Worm (Caenorhabditis elegans): ENCODE results near the gene nmad-1.
A peak's percentile ranks its signal among the peaks of the same experiment; 100 is the strongest.

nmad-1 gene

DNA sequence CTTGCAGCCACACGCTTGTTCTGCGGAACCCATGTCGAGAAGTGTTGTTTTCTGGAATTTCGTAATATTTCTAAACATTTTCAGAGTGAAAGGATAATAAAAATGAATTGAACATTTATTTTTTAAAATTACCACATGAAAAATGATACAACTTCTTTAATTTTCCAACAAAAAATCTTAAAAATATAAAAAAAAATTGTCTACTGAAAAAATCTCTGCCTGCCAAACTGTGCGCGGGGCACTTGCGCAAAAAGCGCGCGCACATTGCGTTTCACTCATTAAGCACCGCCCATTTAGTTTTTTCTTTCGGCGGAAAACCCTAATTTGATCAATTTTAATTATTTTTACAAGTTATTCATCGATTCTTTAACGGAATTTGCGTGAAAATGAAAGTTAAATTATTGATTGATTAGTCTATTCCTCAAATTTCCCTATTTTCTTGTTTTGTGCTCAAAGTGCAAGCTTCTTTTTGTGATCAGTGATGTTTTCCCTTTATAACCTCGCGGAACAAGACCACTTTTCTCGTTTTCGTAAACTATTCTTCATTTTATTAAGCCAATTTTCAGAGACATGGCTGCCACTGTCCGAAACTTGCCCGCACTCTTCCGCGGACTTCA is at the start of gene nmad-1, which contains the start of gene hach-1:
Gene nmad-1 (minus strand): TSS at position 51 of the 617 bp plus-strand sequence.
Gene hach-1 (plus strand): TSS at position 567 of the 617 bp plus-strand sequence.
- TF ChIP-seq snpc-4 (tag; optimal IDR thresholded peaks at IDR 0.05), result peak; percentile 63
- no peak for TF ChIP-seq fkh-2 (tag; optimal IDR thresholded peaks at IDR 0.05)
- TF ChIP-seq eor-1 (tag; optimal IDR thresholded peaks at IDR 0.05), result no peak
- TF ChIP-seq mml-1 (tag; optimal IDR thresholded peaks at IDR 0.05), result no peak
- peak; percentile 70 for TF ChIP-seq lin-15B (tag; optimal IDR thresholded peaks at IDR 0.05)
- TF ChIP-seq tbx-2 (tag; optimal IDR thresholded peaks at IDR 0.05), result peak; percentile 30
- peak; percentile 49 for TF ChIP-seq elt-2 (tag; optimal IDR thresholded peaks at IDR 0.05)
- no peak for TF ChIP-seq nhr-11 (tag; optimal IDR thresholded peaks at IDR 0.05)
- no peak for TF ChIP-seq nhr-77 (tag; optimal IDR thresholded peaks at IDR 0.05)
- peak; percentile 15 for TF ChIP-seq ceh-82 (tag; optimal IDR thresholded peaks at IDR 0.05)
- peak; percentile 68 for TF ChIP-seq nfya-1 (tag; optimal IDR thresholded peaks at IDR 0.05; ENCODE audit: insufficient read depth)
- peak; percentile 63 for TF ChIP-seq R02D3.7 (tag; optimal IDR thresholded peaks at IDR 0.05)
- peak; percentile 94 for TF ChIP-seq nhr-43 (tag; optimal IDR thresholded peaks at IDR 0.05; ENCODE audit: poor library complexity, severe bottlenecking)
- TF ChIP-seq unc-39 (tag; optimal IDR thresholded peaks at IDR 0.05), result no peak
- no peak for TF ChIP-seq egl-27 (tag; optimal IDR thresholded peaks at IDR 0.05)
- peak; percentile 77 for TF ChIP-seq nhr-23 (tag; optimal IDR thresholded peaks at IDR 0.05)
- no peak for TF ChIP-seq fkh-10 (GFP tag; optimal IDR thresholded peaks at IDR 0.05)
- TF ChIP-seq elt-1 (tag; optimal IDR thresholded peaks at IDR 0.05), result peak; percentile 16
- TF ChIP-seq pha-4 (tag; optimal IDR thresholded peaks at IDR 0.05), result peak; percentile 60
- TF ChIP-seq nhr-76 (tag; optimal IDR thresholded peaks at IDR 0.05), result no peak
- peak; percentile 67 for TF ChIP-seq egl-5 (tag; optimal IDR thresholded peaks at IDR 0.05)
- no peak for TF ChIP-seq nhr-28 (tag; optimal IDR thresholded peaks at IDR 0.05)
- TF ChIP-seq ceh-16 (tag; optimal IDR thresholded peaks at IDR 0.05), result no peak
- peak; percentile 59 for TF ChIP-seq lin-39 (tag; optimal IDR thresholded peaks at IDR 0.05)
- TF ChIP-seq ceh-28 (tag; optimal IDR thresholded peaks at IDR 0.05), result peak; percentile 60
- TF ChIP-seq ztf-11 (tag; optimal IDR thresholded peaks at IDR 0.05), result no peak
- peak; percentile 64 for TF ChIP-seq nhr-67 (tag; optimal IDR thresholded peaks at IDR 0.05)
- TF ChIP-seq hmg-11 (tag; optimal IDR thresholded peaks at IDR 0.05), result peak; percentile 94
- TF ChIP-seq lsy-12 (tag; optimal IDR thresholded peaks at IDR 0.05), result peak; percentile 63
- TF ChIP-seq elt-3 (tag; optimal IDR thresholded peaks at IDR 0.05), result no peak

- TF ChIP-seq nhr-237 (tag; optimal IDR thresholded peaks at IDR 0.05) (no peak), daf-12 (tag; optimal IDR thresholded peaks at IDR 0.05) (no peak), fos-1 (tag; optimal IDR thresholded peaks at IDR 0.05) (no peak)
Observed at ce11 chrIII:5604080-5604479, 49.3 kb upstream of the nmad-1 start, which contains the start of gene xnd-1. Gene xnd-1 (plus strand): TSS chrIII:5604460.

DNA sequence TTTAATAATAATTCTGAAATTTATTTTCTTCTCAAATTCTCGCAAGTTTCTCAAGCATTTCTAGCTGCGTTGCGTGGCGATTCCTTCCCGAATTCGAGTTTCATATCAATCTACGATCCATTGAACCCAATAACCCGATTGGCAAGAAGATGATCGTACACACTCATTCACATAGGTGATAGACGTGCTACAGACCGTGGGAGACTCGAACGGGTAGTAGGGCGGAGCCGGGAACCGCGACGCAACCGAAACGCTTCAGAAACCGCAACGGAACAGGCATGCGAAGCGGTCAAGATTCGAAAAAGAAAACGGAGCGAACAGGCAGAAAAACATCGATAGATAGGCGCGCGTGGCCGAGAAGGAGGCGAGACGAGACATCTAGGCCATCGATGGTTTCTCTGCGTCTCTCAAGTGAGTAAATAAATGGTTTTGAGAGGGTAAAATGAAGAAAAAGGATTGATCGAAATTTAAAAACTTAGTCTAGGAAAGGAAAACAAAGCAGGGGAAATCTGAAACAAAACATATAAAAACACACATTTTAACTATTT is 48.8 kb upstream of the nmad-1 start, which contains the start of gene madf-11:
Gene madf-11 (minus strand): TSS at position 51 of the 548 bp plus-strand sequence.
- TF ChIP-seq R02D3.7 (tag; optimal IDR thresholded peaks at IDR 0.05), result peak; percentile 69
- peak; percentile 39 for TF ChIP-seq pqm-1 (tag; optimal IDR thresholded peaks at IDR 0.05)
- TF ChIP-seq skn-1 (tag; optimal IDR thresholded peaks at IDR 0.05), result peak; percentile 8
- TF ChIP-seq nhr-43 (tag; optimal IDR thresholded peaks at IDR 0.05; ENCODE audit: poor library complexity, severe bottlenecking), result peak; percentile 60
- TF ChIP-seq hmg-11 (tag; optimal IDR thresholded peaks at IDR 0.05), result no peak
- peak; percentile 75 for TF ChIP-seq lin-39 (tag; optimal IDR thresholded peaks at IDR 0.05)
- peak; percentile 93 for TF ChIP-seq pha-4 (tag; optimal IDR thresholded peaks at IDR 0.05)
- TF ChIP-seq fkh-10 (GFP tag; optimal IDR thresholded peaks at IDR 0.05), result peak; percentile 38
- peak; percentile 76 for TF ChIP-seq egl-5 (tag; optimal IDR thresholded peaks at IDR 0.05)
- peak; percentile 54 for TF ChIP-seq jun-1 (tag; optimal IDR thresholded peaks at IDR 0.05)
- TF ChIP-seq ceh-82 (tag; optimal IDR thresholded peaks at IDR 0.05), result peak; percentile 5
- TF ChIP-seq nhr-23 (tag; optimal IDR thresholded peaks at IDR 0.05), result peak; percentile 75
- peak; percentile 39 for TF ChIP-seq elt-2 (tag; optimal IDR thresholded peaks at IDR 0.05)
- peak; percentile 76 for TF ChIP-seq snpc-4 (tag; optimal IDR thresholded peaks at IDR 0.05)
- TF ChIP-seq daf-12 (tag; optimal IDR thresholded peaks at IDR 0.05), result no peak
- TF ChIP-seq elt-3 (tag; optimal IDR thresholded peaks at IDR 0.05), result peak in 1 of 3 experiments; percentile 25
- TF ChIP-seq nfya-1 (tag; optimal IDR thresholded peaks at IDR 0.05; ENCODE audit: insufficient read depth), result peak; percentile 80
- peak; percentile 74 for TF ChIP-seq nhr-25 (tag; optimal IDR thresholded peaks at IDR 0.05)
- no peak for TF ChIP-seq aly-2 (tag; optimal IDR thresholded peaks at IDR 0.05)
- no peak for TF ChIP-seq fkh-2 (tag; optimal IDR thresholded peaks at IDR 0.05)
- TF ChIP-seq unc-62 (GFP tag; optimal IDR thresholded peaks at IDR 0.05), result no peak
- peak; percentile 84 for TF ChIP-seq ceh-28 (tag; optimal IDR thresholded peaks at IDR 0.05)
- peak; percentile 94 for TF ChIP-seq lin-15B (tag; optimal IDR thresholded peaks at IDR 0.05)
- no peak for TF ChIP-seq elt-1 (tag; optimal IDR thresholded peaks at IDR 0.05)

Data from whole organism, L3 larva.